Worm (Caenorhabditis elegans) whole organism, late embryonic: Measurements from ENCODE around the gene C04G6.13.
A peak's percentile ranks its signal among the peaks of the same experiment; 100 is the strongest.
"Not testable (repeated sequence)": the region's sequence is repeated elsewhere in the genome, so short reads cannot be mapped to it uniquely, and the experiment has no call there.

Experiments used
- C08G9.2 ChIP-seq: sonication (generic microtip); optimal IDR thresholded peaks from 2 replicates; lab custom pipeline; 2016; ENCODE audit warnings: mild to moderate bottlenecking, missing genetic modification characterization, moderate library complexity, missing compliant biosample characterization
- C38D4.7 ChIP-seq: fragments of 200-800 bp; sonication (Bioruptor generic); optimal IDR thresholded peaks from 2 replicates; lab custom pipeline; 2018; ENCODE audit warnings: mild to moderate bottlenecking, missing genetic modification characterization, moderate library complexity, missing compliant biosample characterization
- T23F11.4 ChIP-seq: fragments of 200-800 bp; sonication (Bioruptor generic); optimal IDR thresholded peaks from 2 replicates; lab custom pipeline; 2018; ENCODE audit warnings: mild to moderate bottlenecking, missing genetic modification characterization, missing compliant biosample characterization
- Y22D7AL.16 ChIP-seq: sonication (generic microtip); optimal IDR thresholded peaks from 2 replicates; lab custom pipeline; 2016; ENCODE audit warnings: missing genetic modification characterization, missing compliant biosample characterization
- ceh-14 ChIP-seq: sonication (generic microtip); optimal IDR thresholded peaks from 2 replicates; lab custom pipeline; 2016; ENCODE audit warnings: missing genotype, missing genetic modification characterization, missing compliant biosample characterization
- ceh-19 ChIP-seq: fragments of 200-800 bp; sonication (Bioruptor generic); optimal IDR thresholded peaks from 2 replicates; lab custom pipeline; 2018; ENCODE audit warnings: mild to moderate bottlenecking, missing genetic modification characterization, missing compliant biosample characterization
- ceh-22 ChIP-seq: sonication (generic microtip); optimal IDR thresholded peaks from 2 replicates; lab custom pipeline; 2017; ENCODE audit warnings: missing biosample characterization, missing genetic modification characterization
- ceh-30 ChIP-seq: fragments of 150-350 bp; optimal IDR thresholded peaks from 2 replicates; lab custom pipeline; 2014; ENCODE audit warnings: missing biosample characterization, missing genetic modification characterization
- ceh-45 ChIP-seq: fragments of 200-800 bp; sonication (Bioruptor generic); IDR thresholded peaks from 2 replicates; pipeline ENCODE4 v1.3.6; 2022; ENCODE audit warnings: missing genetic modification reagents, missing genetic modification characterization, missing compliant biosample characterization
- ceh-6 ChIP-seq: fragments of 200-800 bp; sonication (Bioruptor generic); optimal IDR thresholded peaks from 2 replicates; lab custom pipeline; 2018; ENCODE audit warnings: mild to moderate bottlenecking, missing genetic modification characterization, missing compliant biosample characterization
- dmd-4 ChIP-seq: sonication (generic microtip); optimal IDR thresholded peaks from 2 replicates; lab custom pipeline; 2016; ENCODE audit warnings: borderline replicate concordance, missing genetic modification characterization, missing compliant biosample characterization
- dve-1 ChIP-seq: sonication (generic microtip); optimal IDR thresholded peaks from 2 replicates; lab custom pipeline; 2017; ENCODE audit warnings: antibody characterized with exemption, mild to moderate bottlenecking, missing genetic modification characterization, missing compliant biosample characterization
- fax-1 ChIP-seq: sonication (generic microtip); optimal IDR thresholded peaks from 2 replicates; lab custom pipeline; 2016; ENCODE audit warnings: missing genotype, missing genetic modification characterization, missing compliant biosample characterization
- fkh-10 ChIP-seq: fragments of 150-350 bp; optimal IDR thresholded peaks from 2 replicates; lab custom pipeline; 2014; ENCODE audit warnings: missing biosample characterization, missing genetic modification reagents, missing genetic modification characterization
- gmeb-2 ChIP-seq: sonication (generic microtip); optimal IDR thresholded peaks from 2 replicates; lab custom pipeline; 2016; ENCODE audit warnings: missing genetic modification characterization, inconsistent platforms, missing compliant biosample characterization
- hlh-13 ChIP-seq: fragments of 200-800 bp; sonication (Bioruptor generic); optimal IDR thresholded peaks from 2 replicates; lab custom pipeline; 2018; ENCODE audit warnings: mild to moderate bottlenecking, missing genetic modification characterization, missing compliant biosample characterization
- hlh-30 ChIP-seq: sonication (generic microtip); optimal IDR thresholded peaks from 2 replicates; lab custom pipeline; 2017; ENCODE audit warnings: antibody characterized with exemption, missing genetic modification characterization, missing compliant biosample characterization; ENCODE audit not compliant: insufficient read depth
- hlh-6 ChIP-seq: sonication (generic microtip); optimal IDR thresholded peaks from 2 replicates; lab custom pipeline; 2016; ENCODE audit warnings: missing genotype, missing genetic modification characterization, missing compliant biosample characterization
- lim-6 ChIP-seq: sonication (generic microtip); optimal IDR thresholded peaks from 2 replicates; lab custom pipeline; 2016; ENCODE audit warnings: missing genetic modification characterization, missing compliant biosample characterization
- madf-2 ChIP-seq: sonication (generic microtip); optimal IDR thresholded peaks from 2 replicates; lab custom pipeline; 2017; ENCODE audit warnings: missing genetic modification characterization, missing compliant biosample characterization
- nfya-1 ChIP-seq: sonication (generic microtip); optimal IDR thresholded peaks from 2 replicates; lab custom pipeline; 2017; ENCODE audit warnings: missing genetic modification characterization, mild to moderate bottlenecking, missing compliant biosample characterization, antibody characterized with exemption, moderate library complexity
- nhr-11 ChIP-seq: fragments of 150-350 bp; optimal IDR thresholded peaks from 2 replicates; lab custom pipeline; 2014; ENCODE audit warnings: missing biosample characterization, missing genetic modification characterization
- pat-9 ChIP-seq: fragments of 200-800 bp; sonication (Bioruptor generic); optimal IDR thresholded peaks from 2 replicates; lab custom pipeline; 2018; ENCODE audit warnings: mild to moderate bottlenecking, missing genetic modification characterization, moderate library complexity, missing compliant biosample characterization
- pax-1 ChIP-seq: fragments of 150-350 bp; optimal IDR thresholded peaks from 2 replicates; lab custom pipeline; 2014; ENCODE audit warnings: missing biosample characterization, missing genetic modification characterization
- pqm-1 ChIP-seq: sonication (generic microtip); optimal IDR thresholded peaks from 2 replicates; lab custom pipeline; 2016; ENCODE audit warnings: missing genetic modification characterization, missing compliant biosample characterization
- pros-1 ChIP-seq: fragments of 150-350 bp; optimal IDR thresholded peaks from 2 replicates; lab custom pipeline; 2014; ENCODE audit warnings: missing biosample characterization, missing genetic modification reagents, missing genetic modification characterization
- ref-2 ChIP-seq: sonication (generic microtip); optimal IDR thresholded peaks from 2 replicates; lab custom pipeline; 2016; ENCODE audit warnings: missing genetic modification characterization, missing compliant biosample characterization
- rnt-1 ChIP-seq: sonication (generic microtip); optimal IDR thresholded peaks from 2 replicates; lab custom pipeline; 2016; ENCODE audit warnings: missing genetic modification characterization, missing compliant biosample characterization
- sdc-2 ChIP-seq: sonication (generic microtip); optimal IDR thresholded peaks from 2 replicates; lab custom pipeline; 2016; ENCODE audit warnings: missing genotype, missing genetic modification characterization, missing compliant biosample characterization
- sox-2 ChIP-seq: fragments of 200-800 bp; sonication (Bioruptor generic); IDR thresholded peaks from 2 replicates; pipeline ENCODE4 v1.3.6; 2022; ENCODE audit warnings: missing genetic modification reagents, missing genetic modification characterization, missing compliant biosample characterization
- sox-4 ChIP-seq: sonication (generic microtip); optimal IDR thresholded peaks from 2 replicates; lab custom pipeline; 2017; ENCODE audit warnings: mild to moderate bottlenecking, missing genetic modification characterization, inconsistent platforms, missing compliant biosample characterization
- tbx-7 ChIP-seq: sonication (generic microtip); optimal IDR thresholded peaks from 2 replicates; lab custom pipeline; 2016; ENCODE audit warnings: missing genotype, missing genetic modification characterization, missing compliant biosample characterization
- ttx-3 ChIP-seq: sonication (generic microtip); optimal IDR thresholded peaks from 2 replicates; lab custom pipeline; 2016; ENCODE audit warnings: missing genetic modification reagents, missing genetic modification characterization, missing compliant biosample characterization
- unc-3 ChIP-seq, 2 experiments: fragments of 200-800 bp in 1 of 2; sonication (Bioruptor generic) in 1 of 2; sonication (generic microtip) in 1 of 2; conservative IDR thresholded peaks in 1 of 2; optimal IDR thresholded peaks in 1 of 2; 2 replicates each; pipeline versions ENCODE4 v1.3.6 to Lab custom; 2016 to 2022; ENCODE audit warnings: missing compliant biosample characterization in 2 of 2, missing genetic modification characterization in 2 of 2, missing genetic modification reagents in 1 of 2
- unc-55 ChIP-seq: sonication (generic microtip); optimal IDR thresholded peaks from 2 replicates; lab custom pipeline; 2017; ENCODE audit warnings: missing biosample characterization, missing genetic modification reagents, missing genetic modification characterization
- zip-5 ChIP-seq: sonication (generic microtip); optimal IDR thresholded peaks from 2 replicates; lab custom pipeline; 2016; ENCODE audit warnings: missing genetic modification characterization, missing compliant biosample characterization
- ztf-16 ChIP-seq: sonication (generic microtip); optimal IDR thresholded peaks from 2 replicates; lab custom pipeline; 2017; ENCODE audit warnings: missing genetic modification characterization, missing compliant biosample characterization

Gene C04G6.13

DNA sequence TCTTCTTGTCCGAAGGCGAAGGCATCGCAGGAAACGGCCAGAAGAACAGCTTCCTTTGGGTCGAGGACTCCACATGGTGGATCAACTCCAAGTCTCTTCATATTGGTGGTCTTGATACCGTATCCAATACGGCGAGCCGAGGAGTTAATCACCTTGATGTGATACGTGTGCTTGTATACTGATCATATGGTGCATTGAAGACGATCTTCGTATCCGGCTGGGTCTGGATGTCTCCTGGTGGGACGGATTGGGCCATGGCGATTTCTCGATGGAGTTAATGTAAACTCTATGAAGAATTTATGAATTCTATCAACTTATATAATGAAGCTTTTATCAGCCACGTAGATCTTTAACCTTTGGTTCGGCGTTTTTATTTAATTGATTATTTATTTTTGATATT, 21.2 kb downstream of the C04G6.13 start, which contains the start of gene msp-74:
Gene msp-74, minus strand, starts transcription at position 101 of the 400 bp plus-strand sequence.
- TF ChIP-seq ceh-6; ceh-14 (tag; lab: Kevin White, UChicago); madf-2: not testable (repeated sequence)

ce11 chrII:5115733-5116132, 21.7 kb downstream of the C04G6.13 start, which contains the start of gene srsy-1:
TSS of gene srsy-1 (plus strand) at chrII:5116033.
- TF ChIP-seq tbx-7 (no peak), Y22D7AL.16 (no peak), lim-6 (tag; lab: Kevin White, UChicago) (no peak), pqm-1 (tag; lab: Kevin White, UChicago) (no peak), pax-1 (tag; lab: Kevin White, UChicago) (no peak), zip-5 (tag; lab: Kevin White, UChicago) (no peak), unc-3 (GFP tag; conservative IDR thresholded peaks at IDR 0.05; lab: Robert Waterston, UW) (no peak), unc-3 (tag; optimal IDR thresholded peaks at IDR 0.05; lab: Kevin White, UChicago) (no peak), ztf-16 (tag; lab: Kevin White, UChicago) (no peak), ref-2 (tag; lab: Kevin White, UChicago) (no peak), ceh-45 (no peak), unc-55 (GFP tag; lab: Kevin White, UChicago) (no peak), T23F11.4 (GFP tag; lab: Kevin White, UChicago) (no peak), nhr-11 (tag; lab: Kevin White, UChicago) (no peak), hlh-30 (tag; lab: Kevin White, UChicago) (no peak)

DNA sequence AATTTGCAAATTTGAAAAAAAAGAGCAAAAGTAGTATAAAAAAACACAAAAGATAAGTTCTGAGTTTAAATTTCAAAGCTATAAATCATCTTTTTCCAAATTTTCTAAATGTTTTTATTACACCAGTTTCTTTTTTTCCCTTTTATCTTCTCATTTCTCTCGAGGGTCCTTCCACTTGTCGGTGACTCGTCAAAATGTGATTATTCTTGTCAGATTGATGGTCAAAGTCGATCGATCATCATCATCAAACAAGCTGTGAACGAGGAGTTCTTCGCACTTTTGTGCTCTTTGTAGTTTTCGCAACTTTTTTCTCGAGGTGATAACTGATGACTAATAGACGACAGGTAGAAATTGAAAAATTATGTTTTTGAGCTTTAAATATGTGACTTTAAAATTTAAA, 26.6 kb downstream of the C04G6.13 start:
- TF ChIP-seq unc-55 (GFP tag; lab: Kevin White, UChicago) (peak; percentile 81), sox-2 (GFP tag; lab: Robert Waterston, UW) (no peak)

- no peak for TF ChIP-seq pros-1 (tag; lab: Kevin White, UChicago)
- TF ChIP-seq C38D4.7: no peak
- no peak for TF ChIP-seq ceh-19
- no peak for TF ChIP-seq fax-1
- TF ChIP-seq tbx-7: no peak
- no peak for TF ChIP-seq ttx-3
- no peak for TF ChIP-seq gmeb-2 (tag; lab: Kevin White, UChicago)
- no peak for TF ChIP-seq sox-4 (tag; lab: Kevin White, UChicago)
- TF ChIP-seq dmd-4 (tag; lab: Kevin White, UChicago): no peak
- TF ChIP-seq, all 69 proteins: peak for 0
These were observed 36.0 kb downstream of the C04G6.13 start, which contains the start of gene lgc-56 for ce11 chrII:5130081-5130480. TSS of gene lgc-56 (plus strand) at chrII:5130381.

- no peak for TF ChIP-seq fkh-10 (GFP tag; lab: Kevin White, UChicago)
- no peak for TF ChIP-seq hlh-13 (GFP tag; lab: Kevin White, UChicago)
- no peak for TF ChIP-seq rnt-1 (tag; lab: Kevin White, UChicago)
- no peak for TF ChIP-seq lim-6 (tag; lab: Kevin White, UChicago)
- TF ChIP-seq gmeb-2 (tag; lab: Kevin White, UChicago): no peak
These were observed 37.8 kb downstream of the C04G6.13 start for ce11 chrII:5131800-5132199.

DNA sequence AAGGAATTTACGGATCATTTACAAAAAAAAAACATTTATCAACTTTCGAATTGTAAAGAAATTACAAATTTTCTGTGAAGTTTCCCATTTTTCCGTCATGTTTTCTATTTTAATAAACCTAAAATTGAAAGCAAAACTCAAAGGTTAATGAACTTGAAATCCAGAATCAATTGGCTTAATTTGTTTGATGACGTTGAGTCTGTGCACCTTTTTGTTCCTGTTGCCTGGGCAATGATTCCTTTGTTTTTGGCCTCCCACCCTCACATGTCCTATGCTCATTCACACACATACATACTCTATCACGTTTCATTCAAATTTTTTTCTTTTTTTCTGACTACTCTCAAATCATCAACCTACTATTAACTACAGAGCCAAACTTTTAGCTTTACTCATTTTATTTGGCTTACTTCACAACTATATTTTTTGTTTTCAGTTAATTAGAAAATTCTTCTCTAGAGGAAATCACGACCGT, 42.3 kb downstream of the C04G6.13 start, which contains the start of gene F58A6.2:
Gene F58A6.2, plus strand, starts transcription at position 422 of the 472 bp plus-strand sequence.
- no peak for TF ChIP-seq ceh-6
- TF ChIP-seq dve-1 (tag; lab: Kevin White, UChicago): no peak
- TF ChIP-seq hlh-6: no peak
- TF ChIP-seq ceh-22 (tag; lab: Kevin White, UChicago): no peak
- no peak for TF ChIP-seq fax-1
- no peak for TF ChIP-seq nfya-1 (tag; lab: Kevin White, UChicago)
- no peak for TF ChIP-seq ceh-30 (tag; lab: Kevin White, UChicago)
- no peak for TF ChIP-seq sdc-2 (tag; lab: Kevin White, UChicago)
- TF ChIP-seq pax-1 (tag; lab: Kevin White, UChicago): no peak
- no peak for TF ChIP-seq pat-9
- no peak for TF ChIP-seq C08G9.2 (tag; lab: Kevin White, UChicago)
